Fruit fly (Drosophila melanogaster): ENCODE measurements around the gene CG7872.

dm6 chrX:15555945-15556344, 22.1 kb upstream of the CG7872 start, which contains the start of gene CG42300:
- TF ChIP-seq Oli (tag; optimal IDR thresholded peaks at IDR 0.05) (no peak), MTF-1 (GFP tag; optimal IDR thresholded peaks at IDR 0.05; ENCODE audit: borderline replicate concordance) (no peak), CG8478 (optimal IDR thresholded peaks at IDR 0.05) (no peak), Dad (GFP tag; optimal IDR thresholded peaks at IDR 0.05) (no peak)

Data from whole organism, embryonic.